Worm (Caenorhabditis elegans): ENCODE data around the gene R02D5.24.

- no peak for TF ChIP-seq pha-4 (tag; optimal IDR thresholded peaks at IDR 0.05)
- no peak for TF ChIP-seq xnd-1 (tag; optimal IDR thresholded peaks at IDR 0.05)
- no peak for TF ChIP-seq ztf-22 (GFP tag; optimal IDR thresholded peaks at IDR 0.05)
- no peak for TF ChIP-seq sdz-38 (tag; optimal IDR thresholded peaks at IDR 0.05)
- TF ChIP-seq madf-3 (GFP tag; IDR thresholded peaks at IDR 0.05): no peak
- no peak for TF ChIP-seq nhr-80 (tag; optimal IDR thresholded peaks at IDR 0.05)
- no peak for TF ChIP-seq snpc-4 (GFP tag; optimal IDR thresholded peaks at IDR 0.05)
- no peak for TF ChIP-seq snpc-4 (tag; optimal IDR thresholded peaks at IDR 0.05)
- TF ChIP-seq ceh-27 (GFP tag; optimal IDR thresholded peaks at IDR 0.05): no peak
- TF ChIP-seq lir-1 (GFP tag; conservative IDR thresholded peaks at IDR 0.05): no peak
- TF ChIP-seq somi-1 (GFP tag; optimal IDR thresholded peaks at IDR 0.05): no peak
These were observed 4.7 kb upstream of the R02D5.24 start for ce11 chrV:14496446-14496845.
